Worm (Caenorhabditis elegans): ENCODE measurements around the gene Y49F6B.12.

- TF ChIP-seq ztf-11 (tag; optimal IDR thresholded peaks at IDR 0.05) (no peak), hpl-2 (GFP tag; optimal IDR thresholded peaks at IDR 0.05) (no peak), skn-1 (tag; optimal IDR thresholded peaks at IDR 0.05) (no peak), egl-27 (tag; optimal IDR thresholded peaks at IDR 0.05) (no peak), hlh-4 (tag; optimal IDR thresholded peaks at IDR 0.05) (no peak), unc-98 (GFP tag; IDR thresholded peaks at IDR 0.05) (no peak), fkh-8 (tag; optimal IDR thresholded peaks at IDR 0.05) (no peak), snpc-4 (tag; optimal IDR thresholded peaks at IDR 0.05) (no peak)
These were observed 34.8 kb downstream of the Y49F6B.12 start for ce11 chrII:3437393-3437792.

Data from whole organism, L1 larva.